Worm (Caenorhabditis elegans): Measurements from ENCODE around the gene ulp-2.
A peak's percentile ranks its signal among the peaks of the same experiment; 100 is the strongest.

- TF ChIP-seq nfya-1 (tag; optimal IDR thresholded peaks at IDR 0.05; ENCODE audit: borderline replicate concordance, insufficient read depth) (no peak), let-526 (GFP tag; IDR thresholded peaks at IDR 0.05) (no peak), nhr-179 (tag; optimal IDR thresholded peaks at IDR 0.05) (no peak), unc-130 (GFP tag; optimal IDR thresholded peaks at IDR 0.05) (no peak), attf-5 (GFP tag; optimal IDR thresholded peaks at IDR 0.05) (no peak), madf-3 (GFP tag; IDR thresholded peaks at IDR 0.05) (no peak), unc-62 (GFP tag; optimal IDR thresholded peaks at IDR 0.05) (no peak), F55B11.4 (tag; optimal IDR thresholded peaks at IDR 0.05; ENCODE audit: borderline replicate concordance, insufficient read depth) (no peak), snpc-4 (GFP tag; optimal IDR thresholded peaks at IDR 0.05) (no peak), snpc-4 (tag; optimal IDR thresholded peaks at IDR 0.05) (peak in 1 of 4 experiments; percentile 10), repo-1 (tag; optimal IDR thresholded peaks at IDR 0.05) (no peak), nhr-120 (GFP tag; IDR thresholded peaks at IDR 0.05) (no peak), tlf-1 (GFP tag; optimal IDR thresholded peaks at IDR 0.05) (no peak), ceh-58 (GFP tag; IDR thresholded peaks at IDR 0.05) (no peak), hlh-12 (tag; optimal IDR thresholded peaks at IDR 0.05) (no peak)
Observed at ce11 chrII:4925198-4925764, 34.4 kb downstream of the ulp-2 start, which contains the start of gene aagr-2.
